Worm (Caenorhabditis elegans) whole organism, L3 larva: Measurements from ENCODE around the gene B0361.14.

ENCODE experiments used
- aly-2 ChIP-seq: fragments of 150-350 bp; optimal IDR thresholded peaks from 2 replicates; lab custom pipeline; 2014; ENCODE audit warnings: missing biosample characterization, missing genetic modification characterization
- jun-1 ChIP-seq: fragments of 150-350 bp; optimal IDR thresholded peaks from 2 replicates; lab custom pipeline; 2014; ENCODE audit warnings: missing biosample characterization, missing genetic modification reagents, missing genetic modification characterization
- nhr-237 ChIP-seq: fragments of 150-350 bp; optimal IDR thresholded peaks from 2 replicates; lab custom pipeline; 2014; ENCODE audit warnings: missing biosample characterization, missing genetic modification characterization
- nhr-25 ChIP-seq: sonication (generic microtip); optimal IDR thresholded peaks from 2 replicates; lab custom pipeline; 2017; ENCODE audit warnings: missing biosample characterization, missing genetic modification characterization
- ztf-11 ChIP-seq: fragments of 150-350 bp; optimal IDR thresholded peaks from 2 replicates; lab custom pipeline; 2014; ENCODE audit warnings: missing biosample characterization, missing genetic modification characterization

DNA sequence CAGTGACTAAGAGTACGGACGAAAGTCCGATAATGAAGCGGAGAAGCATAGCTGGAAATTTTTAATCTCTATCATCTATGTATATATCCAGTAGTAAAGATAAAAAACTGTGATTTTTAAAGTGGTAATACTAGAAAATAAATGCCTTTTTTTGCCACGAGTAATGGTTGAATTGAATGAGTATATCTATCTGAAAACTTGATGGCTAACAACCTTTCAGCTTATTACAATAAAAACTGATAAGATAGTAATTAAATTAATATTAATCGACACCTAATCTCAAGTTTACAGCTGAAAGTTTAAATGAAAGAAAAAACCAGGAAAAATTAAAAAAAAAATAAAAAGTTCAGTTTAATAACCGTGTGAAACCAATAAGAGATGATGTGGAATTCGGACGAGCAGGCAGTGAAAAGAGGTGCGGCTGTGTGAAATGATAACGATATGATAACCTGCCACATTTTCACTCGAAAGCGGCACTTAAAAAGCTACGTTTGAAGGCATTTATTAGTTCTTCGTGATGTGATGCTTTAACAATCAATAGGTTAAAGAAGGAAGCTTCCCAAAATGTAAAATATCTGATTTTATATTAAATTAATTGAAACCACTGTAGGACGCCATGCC lies 15.7 kb upstream of the B0361.14 start, which contains the start of gene nspg-6:
- TF ChIP-seq nhr-25 (tag; lab: Kevin White, UChicago) (no peak), nhr-237 (tag; lab: Kevin White, UChicago) (no peak), ztf-11 (no peak), jun-1 (tag; lab: Kevin White, UChicago) (no peak), aly-2 (tag; lab: Kevin White, UChicago) (no peak)
